Worm (Caenorhabditis elegans): ENCODE results near the gene Y71H2B.11.

The Y71H2B.11 gene

ce11 chrIII:2577982-2578381 is 25.8 kb upstream of the Y71H2B.11 start:
- TF ChIP-seq mab-5 (tag; optimal IDR thresholded peaks at IDR 0.05) (no peak), elt-3 (tag; optimal IDR thresholded peaks at IDR 0.05) (no peak), lin-32 (GFP tag; optimal IDR thresholded peaks at IDR 0.05) (no peak), cnd-1 (tag; optimal IDR thresholded peaks at IDR 0.05) (no peak), ham-2 (GFP tag; optimal IDR thresholded peaks at IDR 0.05) (no peak), unc-39 (tag; optimal IDR thresholded peaks at IDR 0.05) (no peak), mls-2 (tag; optimal IDR thresholded peaks at IDR 0.05) (no peak), sptf-1 (tag; optimal IDR thresholded peaks at IDR 0.05) (no peak), ceh-39 (tag; optimal IDR thresholded peaks at IDR 0.05) (no peak), ceh-83 (GFP tag; optimal IDR thresholded peaks at IDR 0.05) (no peak), blmp-1 (tag; optimal IDR thresholded peaks at IDR 0.05) (no peak), elt-1 (tag; optimal IDR thresholded peaks at IDR 0.05; ENCODE audit: borderline replicate concordance, insufficient read depth) (no peak), zip-8 (tag; optimal IDR thresholded peaks at IDR 0.05) (no peak), flh-1 (GFP tag; optimal IDR thresholded peaks at IDR 0.05) (no peak), drap-1 (GFP tag; optimal IDR thresholded peaks at IDR 0.05) (no peak), M03D4.4 (tag; optimal IDR thresholded peaks at IDR 0.05) (no peak), hlh-1 (tag; optimal IDR thresholded peaks at IDR 0.05) (no peak)

ce11 chrIII:2578563-2578962 is 25.2 kb upstream of the Y71H2B.11 start:
- TF ChIP-seq nhr-237 (tag; optimal IDR thresholded peaks at IDR 0.05) (no peak), unc-120 (tag; optimal IDR thresholded peaks at IDR 0.05; ENCODE audit: poor library complexity, severe bottlenecking) (no peak), mab-5 (tag; optimal IDR thresholded peaks at IDR 0.05) (peak; percentile 22), pha-4 (tag; optimal IDR thresholded peaks at IDR 0.05) (no peak), cnd-1 (tag; optimal IDR thresholded peaks at IDR 0.05) (no peak), elt-3 (tag; optimal IDR thresholded peaks at IDR 0.05) (no peak), ces-1 (GFP tag; optimal IDR thresholded peaks at IDR 0.05) (peak; percentile 55), flh-1 (GFP tag; optimal IDR thresholded peaks at IDR 0.05) (no peak), mls-2 (tag; optimal IDR thresholded peaks at IDR 0.05) (no peak), lin-32 (GFP tag; optimal IDR thresholded peaks at IDR 0.05) (no peak), unc-39 (tag; optimal IDR thresholded peaks at IDR 0.05) (no peak), sptf-1 (tag; optimal IDR thresholded peaks at IDR 0.05) (no peak), ztf-11 (tag; optimal IDR thresholded peaks at IDR 0.05) (no peak), ham-2 (GFP tag; optimal IDR thresholded peaks at IDR 0.05) (no peak), hlh-1 (tag; optimal IDR thresholded peaks at IDR 0.05) (peak; percentile 46), nhr-28 (tag; optimal IDR thresholded peaks at IDR 0.05) (no peak), unc-62 (GFP tag; optimal IDR thresholded peaks at IDR 0.05) (no peak), mep-1 (tag; optimal IDR thresholded peaks at IDR 0.05) (peak; percentile 5), nhr-2 (tag; optimal IDR thresholded peaks at IDR 0.05) (no peak), sem-2 (GFP tag; optimal IDR thresholded peaks at IDR 0.05) (no peak), ceh-83 (GFP tag; optimal IDR thresholded peaks at IDR 0.05) (no peak), M03D4.4 (tag; optimal IDR thresholded peaks at IDR 0.05) (no peak), ceh-43 (GFP tag; optimal IDR thresholded peaks at IDR 0.05) (no peak), nhr-76 (tag; optimal IDR thresholded peaks at IDR 0.05) (no peak), elt-1 (tag; optimal IDR thresholded peaks at IDR 0.05; ENCODE audit: borderline replicate concordance, insufficient read depth) (no peak), lsy-2 (tag; optimal IDR thresholded peaks at IDR 0.05) (no peak), ceh-39 (tag; optimal IDR thresholded peaks at IDR 0.05) (no peak), blmp-1 (tag; optimal IDR thresholded peaks at IDR 0.05) (no peak), lin-13 (tag; optimal IDR thresholded peaks at IDR 0.05) (no peak), tbx-8 (GFP tag; optimal IDR thresholded peaks at IDR 0.05) (no peak), snpc-4 (tag; optimal IDR thresholded peaks at IDR 0.05) (no peak), drap-1 (GFP tag; optimal IDR thresholded peaks at IDR 0.05) (no peak), bed-3 (GFP tag; optimal IDR thresholded peaks at IDR 0.05) (no peak), nhr-12 (tag; optimal IDR thresholded peaks at IDR 0.05) (no peak), zip-8 (tag; optimal IDR thresholded peaks at IDR 0.05) (no peak)

- TF ChIP-seq ztf-11 (tag; optimal IDR thresholded peaks at IDR 0.05) (no peak), unc-39 (tag; optimal IDR thresholded peaks at IDR 0.05) (no peak)
Measured at ce11 chrIII:2578993-2579392, 24.8 kb upstream of the Y71H2B.11 start, which contains the start of gene Y71H2B.8. Gene Y71H2B.8, plus strand, starts transcription at chrIII:2579293.

- TF ChIP-seq drap-1 (GFP tag; optimal IDR thresholded peaks at IDR 0.05) (no peak), ceh-39 (tag; optimal IDR thresholded peaks at IDR 0.05) (no peak), lin-13 (tag; optimal IDR thresholded peaks at IDR 0.05) (no peak), sptf-1 (tag; optimal IDR thresholded peaks at IDR 0.05) (no peak), ham-2 (GFP tag; optimal IDR thresholded peaks at IDR 0.05) (no peak), hlh-1 (tag; optimal IDR thresholded peaks at IDR 0.05) (no peak), unc-39 (tag; optimal IDR thresholded peaks at IDR 0.05) (no peak), ceh-83 (GFP tag; optimal IDR thresholded peaks at IDR 0.05) (no peak), mep-1 (tag; optimal IDR thresholded peaks at IDR 0.05) (no peak), unc-120 (tag; optimal IDR thresholded peaks at IDR 0.05; ENCODE audit: poor library complexity, severe bottlenecking) (no peak), nhr-28 (tag; optimal IDR thresholded peaks at IDR 0.05) (no peak), M03D4.4 (tag; optimal IDR thresholded peaks at IDR 0.05) (no peak), sem-2 (GFP tag; optimal IDR thresholded peaks at IDR 0.05) (no peak), ceh-43 (GFP tag; optimal IDR thresholded peaks at IDR 0.05) (no peak), nhr-12 (tag; optimal IDR thresholded peaks at IDR 0.05) (no peak), bed-3 (GFP tag; optimal IDR thresholded peaks at IDR 0.05) (no peak), ztf-11 (tag; optimal IDR thresholded peaks at IDR 0.05) (no peak), mls-2 (tag; optimal IDR thresholded peaks at IDR 0.05) (no peak), tbx-8 (GFP tag; optimal IDR thresholded peaks at IDR 0.05) (no peak), nhr-2 (tag; optimal IDR thresholded peaks at IDR 0.05) (no peak)
Measured at ce11 chrIII:2586193-2586592, 17.6 kb upstream of the Y71H2B.11 start, which contains the start of gene gpa-17. Gene gpa-17, plus strand, starts transcription at chrIII:2586555.
